Fruit fly (Drosophila melanogaster): ENCODE data around the gene CG1907.
A peak's percentile ranks its signal among the peaks of the same experiment; 100 is the strongest.

CG1907 gene

dm6 chr3R:29651488-29651887 is 32.6 kb downstream of the CG1907 start (continued):
- no peak for TF ChIP-seq Bdp1 (GFP tag; optimal IDR thresholded peaks at IDR 0.05)
- no peak for TF ChIP-seq Scr (GFP tag; IDR thresholded peaks at IDR 0.05; ENCODE audit: partially characterized antibody)
- no peak for TF ChIP-seq CG10209 (GFP tag; optimal IDR thresholded peaks at IDR 0.05)
- peak; percentile 49; the same call in 1 of the 2 replicates for TF ChIP-seq vvl (GFP tag; IDR thresholded peaks at IDR 0.05)
- TF ChIP-seq ranshi (GFP tag; IDR thresholded peaks at IDR 0.05) = 0 out of 2 replicates have a peak, but pooled peaks have one; percentile 33
- TF ChIP-seq Kr (GFP tag; optimal IDR thresholded peaks at IDR 0.05) = no peak
- TF ChIP-seq gt (GFP tag; IDR thresholded peaks at IDR 0.05) = no peak
- TF ChIP-seq Deaf1 (tag; optimal IDR thresholded peaks at IDR 0.05) = no peak
- TF ChIP-seq CG6175 (GFP tag; IDR thresholded peaks at IDR 0.05) = no peak
- no peak for TF ChIP-seq CG15011 (GFP tag; optimal IDR thresholded peaks at IDR 0.05)
- TF ChIP-seq fd3F (GFP tag; optimal IDR thresholded peaks at IDR 0.05) = no peak
- peak; percentile 58; the same call in 1 of the 3 replicates for TF ChIP-seq ci (GFP tag; IDR thresholded peaks at IDR 0.05)
- TF ChIP-seq z (GFP tag; IDR thresholded peaks at IDR 0.05) = no peak
- TF ChIP-seq Opbp (GFP tag; IDR thresholded peaks at IDR 0.05; ENCODE audit: partially characterized antibody) = no peak
- peak; percentile 14 for TF ChIP-seq CG1233 (GFP tag; optimal IDR thresholded peaks at IDR 0.05)
- peak; percentile 65 for TF ChIP-seq Hand (GFP tag; optimal IDR thresholded peaks at IDR 0.05)
- TF ChIP-seq exex (tag; optimal IDR thresholded peaks at IDR 0.05) = no peak
- no peak for TF ChIP-seq Antp (GFP tag; optimal IDR thresholded peaks at IDR 0.05)
- no peak for TF ChIP-seq slp2 (GFP tag; optimal IDR thresholded peaks at IDR 0.05)
- no peak for TF ChIP-seq insv (GFP tag; optimal IDR thresholded peaks at IDR 0.05)
- TF ChIP-seq CG6689 (GFP tag; IDR thresholded peaks at IDR 0.05) = no peak
- TF ChIP-seq HLH3B (GFP tag; IDR thresholded peaks at IDR 0.05) = no peak
- peak; percentile 25 for TF ChIP-seq CG34376 (GFP tag; optimal IDR thresholded peaks at IDR 0.05)
- no peak for TF ChIP-seq mld (GFP tag; IDR thresholded peaks at IDR 0.05; ENCODE audit: partially characterized antibody)
- TF ChIP-seq Blimp-1 (GFP tag; optimal IDR thresholded peaks at IDR 0.05) = peak; percentile 12
- 0 out of 3 replicates have a peak, but pooled peaks have one; percentile 65 for TF ChIP-seq Dbx (GFP tag; IDR thresholded peaks at IDR 0.05)
- TF ChIP-seq CG17186 (GFP tag; optimal IDR thresholded peaks at IDR 0.05) = no peak
- no peak for TF ChIP-seq btn (GFP tag; optimal IDR thresholded peaks at IDR 0.05)
- no peak for TF ChIP-seq Lpt (GFP tag; optimal IDR thresholded peaks at IDR 0.05)
- TF ChIP-seq CG4730 (GFP tag; IDR thresholded peaks at IDR 0.05) = no peak
- TF ChIP-seq CG5953 (GFP tag; IDR thresholded peaks at IDR 0.05) = no peak
- no peak; the same call in 1 of the 2 replicates for TF ChIP-seq ssp (GFP tag; IDR thresholded peaks at IDR 0.05)
- TF ChIP-seq CG15073 (GFP tag; optimal IDR thresholded peaks at IDR 0.05) = no peak
- no peak for TF ChIP-seq CG8281 (tag; optimal IDR thresholded peaks at IDR 0.05)
- TF ChIP-seq fu2 (GFP tag; optimal IDR thresholded peaks at IDR 0.05) = no peak
- TF ChIP-seq jigr1 (GFP tag; IDR thresholded peaks at IDR 0.05) = no peak
- TF ChIP-seq CG8924 (tag; optimal IDR thresholded peaks at IDR 0.05) = peak; percentile 19
- peak in 1 of 2 experiments; percentile 57 for TF ChIP-seq Hr51 (GFP tag; optimal IDR thresholded peaks at IDR 0.05)
- TF ChIP-seq CG3163 (GFP tag; optimal IDR thresholded peaks at IDR 0.05) = no peak
- TF ChIP-seq CG10147 (GFP tag; optimal IDR thresholded peaks at IDR 0.05) = peak; percentile 32
- no peak for TF ChIP-seq CG9609 (GFP tag; optimal IDR thresholded peaks at IDR 0.05)
- TF ChIP-seq ken (GFP tag; IDR thresholded peaks at IDR 0.05) = no peak
- no peak for TF ChIP-seq fd96Cb (tag; optimal IDR thresholded peaks at IDR 0.05)
- no peak for TF ChIP-seq CG16779 (GFP tag; IDR thresholded peaks at IDR 0.05)
- TF ChIP-seq usp (GFP tag; optimal IDR thresholded peaks at IDR 0.05) = no peak
- peak; percentile 27; the same call in 1 of the 2 replicates for TF ChIP-seq E2f2 (GFP tag; IDR thresholded peaks at IDR 0.05)
- peak; percentile 41; the same call in 1 of the 3 replicates for TF ChIP-seq CG11456 (GFP tag; IDR thresholded peaks at IDR 0.05)
- no peak for TF ChIP-seq CG11247 (GFP tag; IDR thresholded peaks at IDR 0.05)
- peak; percentile 3 for TF ChIP-seq cg (GFP tag; optimal IDR thresholded peaks at IDR 0.05)
- peak; percentile 45 for TF ChIP-seq BtbVII (GFP tag; optimal IDR thresholded peaks at IDR 0.05)
- TF ChIP-seq tgo (GFP tag; IDR thresholded peaks at IDR 0.05) = peak; percentile 50; the same call in 2 of the 3 replicates
- no peak for TF ChIP-seq tx (GFP tag; optimal IDR thresholded peaks at IDR 0.05)
